Worm (Caenorhabditis elegans): Measurements from ENCODE around the gene F48G7.10.

The F48G7.10 gene

ce11 chrV:655823-656222 lies 21.1 kb upstream of the F48G7.10 start, which contains the start of gene srh-245:
Gene srh-245 (minus strand): TSS chrV:655923.
- no peak for TF ChIP-seq alr-1 (tag; optimal IDR thresholded peaks at IDR 0.05; ENCODE audit: borderline replicate concordance)
- TF ChIP-seq dpl-1 (GFP tag; optimal IDR thresholded peaks at IDR 0.05): no peak
- no peak for TF ChIP-seq irx-1 (tag; optimal IDR thresholded peaks at IDR 0.05)
- no peak for TF ChIP-seq C04F5.9 (tag; optimal IDR thresholded peaks at IDR 0.05)
- no peak for TF ChIP-seq dsc-1 (tag; optimal IDR thresholded peaks at IDR 0.05)
- no peak for TF ChIP-seq unc-86 (tag; optimal IDR thresholded peaks at IDR 0.05)
- no peak for TF ChIP-seq mab-9 (GFP tag; IDR thresholded peaks at IDR 0.05)
- TF ChIP-seq jun-1 (tag; optimal IDR thresholded peaks at IDR 0.05): no peak
- TF ChIP-seq tlp-1 (tag; optimal IDR thresholded peaks at IDR 0.05): no peak
- no peak for TF ChIP-seq lin-14 (GFP tag; optimal IDR thresholded peaks at IDR 0.05)

- TF ChIP-seq unc-86 (tag; optimal IDR thresholded peaks at IDR 0.05): no peak
- TF ChIP-seq snu-23 (GFP tag; optimal IDR thresholded peaks at IDR 0.05): no peak
- TF ChIP-seq nhr-11 (tag; optimal IDR thresholded peaks at IDR 0.05): no peak
- no peak for TF ChIP-seq nhr-28 (tag; optimal IDR thresholded peaks at IDR 0.05)
- no peak for TF ChIP-seq lin-15B (tag; optimal IDR thresholded peaks at IDR 0.05)
- TF ChIP-seq unc-30 (tag; optimal IDR thresholded peaks at IDR 0.05): no peak
- no peak for TF ChIP-seq hlh-17 (GFP tag; optimal IDR thresholded peaks at IDR 0.05; ENCODE audit: borderline replicate concordance)
- TF ChIP-seq nhr-19 (GFP tag; conservative IDR thresholded peaks at IDR 0.05): no peak
Observed at ce11 chrV:654402-654801, 19.6 kb upstream of the F48G7.10 start, which contains the start of gene srj-6. Gene srj-6 (minus strand): TSS chrV:654502.

ce11 chrV:652940-653339 lies 18.2 kb upstream of the F48G7.10 start, which contains the start of gene srj-5:
Gene srj-5 (minus strand): TSS chrV:653040.
- TF ChIP-seq lin-39 (tag; optimal IDR thresholded peaks at IDR 0.05) (no peak), nhr-76 (tag; optimal IDR thresholded peaks at IDR 0.05) (no peak), ceh-63 (GFP tag; optimal IDR thresholded peaks at IDR 0.05) (no peak), ceh-88 (GFP tag; IDR thresholded peaks at IDR 0.05) (no peak), vab-15 (tag; optimal IDR thresholded peaks at IDR 0.05) (no peak), unc-98 (GFP tag; IDR thresholded peaks at IDR 0.05) (no peak), ama-1 (optimal IDR thresholded peaks at IDR 0.05) (no peak), nhr-19 (GFP tag; conservative IDR thresholded peaks at IDR 0.05) (no peak), unc-62 (GFP tag; optimal IDR thresholded peaks at IDR 0.05) (no peak), unc-130 (tag; optimal IDR thresholded peaks at IDR 0.05) (no peak), hpl-2 (GFP tag; optimal IDR thresholded peaks at IDR 0.05) (no peak), hlh-4 (tag; optimal IDR thresholded peaks at IDR 0.05) (no peak), aha-1 (tag; optimal IDR thresholded peaks at IDR 0.05) (no peak), efl-1 (optimal IDR thresholded peaks at IDR 0.05) (no peak), efl-1 (GFP tag; optimal IDR thresholded peaks at IDR 0.05 in 1 of 2) (no peak), aly-2 (tag; optimal IDR thresholded peaks at IDR 0.05) (no peak), zag-1 (tag; optimal IDR thresholded peaks at IDR 0.05) (no peak), ztf-4 (tag; optimal IDR thresholded peaks at IDR 0.05) (no peak), ceh-8 (GFP tag; optimal IDR thresholded peaks at IDR 0.05) (no peak), egl-27 (tag; optimal IDR thresholded peaks at IDR 0.05) (no peak), jun-1 (tag; optimal IDR thresholded peaks at IDR 0.05) (no peak)

- no peak for TF ChIP-seq unc-98 (GFP tag; IDR thresholded peaks at IDR 0.05)
- TF ChIP-seq nhr-71 (tag; optimal IDR thresholded peaks at IDR 0.05): no peak
- TF ChIP-seq fkh-10 (GFP tag; optimal IDR thresholded peaks at IDR 0.05): no peak
- TF ChIP-seq ztf-4 (tag; optimal IDR thresholded peaks at IDR 0.05): no peak
- TF ChIP-seq pag-3 (tag; optimal IDR thresholded peaks at IDR 0.05; ENCODE audit: borderline replicate concordance, insufficient read depth): no peak
- no peak for TF ChIP-seq nhr-237 (tag; optimal IDR thresholded peaks at IDR 0.05)
- TF ChIP-seq egl-27 (tag; optimal IDR thresholded peaks at IDR 0.05): no peak
Observed at ce11 chrV:646888-647287, 12.1 kb upstream of the F48G7.10 start, which contains the start of gene ugt-42. Gene ugt-42 (plus strand): TSS chrV:647188.
